Fruit fly (Drosophila melanogaster) whole organism, prepupa: ENCODE results near the gene CG8814.

Experiments
- Blimp-1 ChIP-seq: fragments of 200-800 bp; sonication (Bioruptor generic); optimal IDR thresholded peaks from 3 replicates; lab custom pipeline; 2017; ENCODE audit warnings: missing biosample characterization, missing genetic modification characterization, mild to moderate bottlenecking, moderate library complexity, missing genetic modification reagents
- CG11294 ChIP-seq: fragments of 200-800 bp; sonication (Bioruptor generic); IDR thresholded peaks from 2 replicates; pipeline ENCODE4 v1.3.6; 2022; ENCODE audit warnings: missing biosample characterization, missing genetic modification characterization
- CG11762 ChIP-seq: fragments of 200-800 bp; sonication (Bioruptor generic); optimal IDR thresholded peaks from 3 replicates; lab custom pipeline; 2016; ENCODE audit warnings: missing biosample characterization, missing genetic modification characterization; ENCODE audit not compliant: insufficient read depth
- CG1621 ChIP-seq: fragments of 200-800 bp; sonication (Bioruptor generic); optimal IDR thresholded peaks from 3 replicates; lab custom pipeline; 2018; ENCODE audit warnings: missing biosample characterization, mild to moderate bottlenecking, missing genetic modification characterization
- CG16779 ChIP-seq: fragments of 200-800 bp; sonication (Bioruptor generic); optimal IDR thresholded peaks from 3 replicates; lab custom pipeline; 2017; ENCODE audit warnings: missing biosample characterization, mild to moderate bottlenecking, missing genetic modification characterization
- CG6163 ChIP-seq: fragments of 200-800 bp; sonication (Bioruptor generic); IDR thresholded peaks from 3 replicates; pipeline ENCODE4 v1.3.6; 2022; ENCODE audit warnings: missing biosample characterization, missing genetic modification characterization
- CG6276 ChIP-seq: fragments of 200-800 bp; sonication (Bioruptor generic); optimal IDR thresholded peaks from 2 replicates; lab custom pipeline; 2017; ENCODE audit warnings: missing biosample characterization, mild to moderate bottlenecking, missing genetic modification characterization
- CG7368 ChIP-seq: fragments of 200-800 bp; sonication (Bioruptor generic); optimal IDR thresholded peaks from 3 replicates; lab custom pipeline; 2016; ENCODE audit warnings: missing biosample characterization, missing genetic modification characterization
- CG8119 ChIP-seq: fragments of 200-800 bp; sonication (Bioruptor generic); IDR thresholded peaks from 3 replicates; pipeline ENCODE4 v1.3.6; 2022; ENCODE audit warnings: missing biosample characterization, missing genetic modification characterization
- Eip78C ChIP-seq: fragments of 200-800 bp; sonication (Bioruptor generic); peaks from one replicate; lab custom pipeline; 2016; ENCODE audit warnings: missing biosample characterization, missing genetic modification characterization
- Eip93F ChIP-seq: fragments of 200-800 bp; sonication (Bioruptor generic); optimal IDR thresholded peaks from 2 replicates; lab custom pipeline; 2016; ENCODE audit warnings: missing biosample characterization, mild to moderate bottlenecking, missing genetic modification characterization
- Ets96B ChIP-seq: fragments of 200-800 bp; optimal IDR thresholded peaks from 2 replicates; lab custom pipeline; 2019; ENCODE audit warnings: missing biosample characterization, mild to moderate bottlenecking, missing genetic modification characterization, moderate library complexity
- Hr38 ChIP-seq: sonication (Bioruptor generic); optimal IDR thresholded peaks from 2 replicates; lab custom pipeline; 2016; ENCODE audit warnings: missing biosample characterization, missing genetic modification characterization
- Lpt ChIP-seq: fragments of 200-800 bp; sonication (Bioruptor generic); optimal IDR thresholded peaks from 3 replicates; lab custom pipeline; 2016; ENCODE audit warnings: missing biosample characterization, missing genetic modification characterization
- Sox15 ChIP-seq: fragments of 200-800 bp; sonication (Bioruptor generic); optimal IDR thresholded peaks from 3 replicates; lab custom pipeline; 2016; ENCODE audit warnings: missing biosample characterization, missing genetic modification characterization
- achi ChIP-seq: fragments of 200-800 bp; sonication (Bioruptor generic); optimal IDR thresholded peaks from 3 replicates; lab custom pipeline; 2016; ENCODE audit warnings: missing biosample characterization, missing genetic modification characterization
- cyc ChIP-seq: fragments of 200-800 bp; sonication (Bioruptor generic); optimal IDR thresholded peaks from 3 replicates; lab custom pipeline; 2016; ENCODE audit warnings: missing biosample characterization, missing genetic modification characterization
- dac ChIP-seq: fragments of 200-800 bp; sonication (Bioruptor generic); optimal IDR thresholded peaks from 2 replicates; lab custom pipeline; 2017; ENCODE audit warnings: missing biosample characterization, mild to moderate bottlenecking, missing genetic modification characterization
- eg ChIP-seq: fragments of 200-800 bp; sonication (Bioruptor generic); IDR thresholded peaks from 3 replicates; pipeline ENCODE4 v1.3.6; 2022; ENCODE audit warnings: missing biosample characterization, missing genetic modification characterization
- esn ChIP-seq: fragments of 200-800 bp; sonication (Bioruptor generic); optimal IDR thresholded peaks from 2 replicates; lab custom pipeline; 2016; ENCODE audit warnings: missing biosample characterization, mild to moderate bottlenecking, missing genetic modification characterization, moderate library complexity
- fd59A ChIP-seq: fragments of 200-800 bp; sonication (Bioruptor generic); optimal IDR thresholded peaks from 2 replicates; lab custom pipeline; 2017; ENCODE audit warnings: missing biosample characterization, mild to moderate bottlenecking, missing genetic modification characterization, missing genetic modification reagents
- fd85E ChIP-seq: fragments of 200-800 bp; sonication (Bioruptor generic); optimal IDR thresholded peaks from 3 replicates; lab custom pipeline; 2016; ENCODE audit warnings: missing biosample characterization, missing genetic modification characterization
- fkh ChIP-seq: fragments of 200-800 bp; sonication (Bioruptor generic); optimal IDR thresholded peaks from 3 replicates; lab custom pipeline; 2017; ENCODE audit warnings: missing biosample characterization, mild to moderate bottlenecking, missing genetic modification characterization, moderate library complexity
- ss ChIP-seq, 2 experiments: fragments of 200-800 bp; sonication (Bioruptor generic); optimal IDR thresholded peaks; 2 replicates in 1 of 2; 3 replicates in 1 of 2; lab custom pipeline; 2017 to 2018; ENCODE audit warnings: mild to moderate bottlenecking in 2 of 2, missing biosample characterization in 2 of 2, missing genetic modification characterization in 2 of 2, moderate library complexity in 1 of 2
- topi ChIP-seq: fragments of 200-800 bp; sonication (Bioruptor generic); optimal IDR thresholded peaks from 3 replicates; lab custom pipeline; 2016; ENCODE audit warnings: missing biosample characterization, missing genetic modification characterization
- vri ChIP-seq: fragments of 200-800 bp; sonication (Bioruptor generic); optimal IDR thresholded peaks from 3 replicates; lab custom pipeline; 2016; ENCODE audit warnings: missing biosample characterization, mild to moderate bottlenecking, missing genetic modification characterization

Gene CG8814

dm6 chr2L:2861885-2862620 lies 12.6 kb upstream of the CG8814 start (continued):
- TF ChIP-seq Blimp-1 (GFP tag; lab: Kevin White, UChicago) (no peak), Hr38 (GFP tag; lab: Kevin White, UChicago) (no peak)

dm6 chr2L:2862621-2862962 lies 12.1 kb upstream of the CG8814 start:
- TF ChIP-seq Hr38 (GFP tag; lab: Kevin White, UChicago) (no peak), CG7368 (GFP tag; lab: Kevin White, UChicago) (no peak), CG11762 (GFP tag; lab: Kevin White, UChicago) (no peak), CG6276 (GFP tag; lab: Kevin White, UChicago) (no peak), CG8119 (GFP tag; lab: Robert Waterston, UW) (peak; percentile 34; the same call in 1 of the 3 replicates), CG16779 (tag; lab: Kevin White, UChicago) (no peak)

dm6 chr2L:2864601-2865000 lies 10.1 kb upstream of the CG8814 start:
- TF ChIP-seq Eip93F (GFP tag; lab: Kevin White, UChicago) (no peak), fd59A (GFP tag; lab: Kevin White, UChicago) (no peak), eg (GFP tag; lab: Robert Waterston, UW) (0 out of 3 replicates have a peak, but pooled peaks have one; percentile 27), fkh (peak; percentile 95), dac (GFP tag; lab: Kevin White, UChicago) (no peak), CG11762 (GFP tag; lab: Kevin White, UChicago) (no peak), achi (GFP tag; lab: Kevin White, UChicago) (no peak), topi (GFP tag; lab: Kevin White, UChicago) (no peak), esn (GFP tag; lab: Kevin White, UChicago) (no peak), CG6163 (GFP tag; lab: Robert Waterston, UW) (no peak), CG11294 (GFP tag; lab: Robert Waterston, UW) (no peak)

dm6 chr2L:2865560-2866309 lies 9.0 kb upstream of the CG8814 start:
- TF ChIP-seq vri (GFP tag; lab: Kevin White, UChicago) (peak; percentile 70), CG1621 (tag; lab: Kevin White, UChicago) (no peak), Eip78C (GFP tag; lab: Kevin White, UChicago) (peak; percentile 42), fd85E (GFP tag; lab: Kevin White, UChicago) (no peak)

dm6 chr2L:2869008-2869702 lies 5.5 kb upstream of the CG8814 start, which contains the start of gene CG8813:
Gene CG8813 (plus strand): TSS chr2L:2869652.
- TF ChIP-seq cyc (GFP tag; lab: Kevin White, UChicago) (no peak), Lpt (GFP tag; lab: Kevin White, UChicago) (no peak), Eip78C (GFP tag; lab: Kevin White, UChicago) (peak; percentile 16), Sox15 (GFP tag; lab: Kevin White, UChicago) (no peak), fkh (no peak), Ets96B (tag; lab: Kevin White, UChicago) (no peak), ss (GFP tag; optimal IDR thresholded peaks at IDR 0.05; lab: Kevin White, UChicago) (no peak), CG6276 (GFP tag; lab: Kevin White, UChicago) (no peak), achi (GFP tag; lab: Kevin White, UChicago) (no peak)
